Fruit fly (Drosophila melanogaster) whole organism, prepupa: ENCODE measurements around the gene Cdc7.

Experiments used
- Blimp-1 ChIP-seq: fragments of 200-800 bp; sonication (Bioruptor generic); optimal IDR thresholded peaks from 3 replicates; lab custom pipeline; 2017; ENCODE audit warnings: missing biosample characterization, missing genetic modification characterization, mild to moderate bottlenecking, moderate library complexity, missing genetic modification reagents
- CG10631 ChIP-seq: fragments of 200-800 bp; sonication (Bioruptor generic); optimal IDR thresholded peaks from 2 replicates; lab custom pipeline; 2016; ENCODE audit warnings: missing biosample characterization, missing genetic modification characterization
- CG10669 ChIP-seq: fragments of 200-800 bp; sonication (Bioruptor generic); optimal IDR thresholded peaks from 3 replicates; lab custom pipeline; 2018; ENCODE audit warnings: missing biosample characterization, mild to moderate bottlenecking, missing genetic modification characterization, moderate library complexity
- CG11762 ChIP-seq: fragments of 200-800 bp; sonication (Bioruptor generic); optimal IDR thresholded peaks from 3 replicates; lab custom pipeline; 2016; ENCODE audit warnings: missing biosample characterization, missing genetic modification characterization; ENCODE audit not compliant: insufficient read depth
- CG15336 ChIP-seq: fragments of 200-800 bp; sonication (Bioruptor generic); IDR thresholded peaks from 2 replicates; pipeline ENCODE4 v1.3.6; 2022; ENCODE audit warnings: missing biosample characterization, missing genetic modification characterization
- CG1621 ChIP-seq: fragments of 200-800 bp; sonication (Bioruptor generic); optimal IDR thresholded peaks from 3 replicates; lab custom pipeline; 2018; ENCODE audit warnings: missing biosample characterization, mild to moderate bottlenecking, missing genetic modification characterization
- CG16779 ChIP-seq: fragments of 200-800 bp; sonication (Bioruptor generic); optimal IDR thresholded peaks from 3 replicates; lab custom pipeline; 2017; ENCODE audit warnings: missing biosample characterization, mild to moderate bottlenecking, missing genetic modification characterization
- CG3032 ChIP-seq: fragments of 200-800 bp; optimal IDR thresholded peaks from 2 replicates; lab custom pipeline; 2019; ENCODE audit warnings: missing biosample characterization, mild to moderate bottlenecking, missing genetic modification characterization, moderate library complexity
- CG31627 ChIP-seq: fragments of 200-800 bp; sonication (Bioruptor generic); optimal IDR thresholded peaks from 3 replicates; lab custom pipeline; 2016; ENCODE audit warnings: missing biosample characterization, missing genetic modification characterization
- CG32006 ChIP-seq: fragments of 200-800 bp; sonication (Bioruptor generic); optimal IDR thresholded peaks from 3 replicates; lab custom pipeline; 2017; ENCODE audit warnings: missing biosample characterization, mild to moderate bottlenecking, missing genetic modification characterization
- CG34406 ChIP-seq: fragments of 200-800 bp; sonication (Bioruptor generic); optimal IDR thresholded peaks from 3 replicates; lab custom pipeline; 2016; ENCODE audit warnings: missing biosample characterization, missing genetic modification characterization
- CG3919 ChIP-seq: fragments of 200-800 bp; sonication (Bioruptor generic); optimal IDR thresholded peaks from 3 replicates; lab custom pipeline; 2016; ENCODE audit warnings: missing biosample characterization, missing genetic modification characterization
- CG6163 ChIP-seq: fragments of 200-800 bp; sonication (Bioruptor generic); IDR thresholded peaks from 3 replicates; pipeline ENCODE4 v1.3.6; 2022; ENCODE audit warnings: missing biosample characterization, missing genetic modification characterization
- CG6792 ChIP-seq: fragments of 200-800 bp; sonication (Bioruptor generic); optimal IDR thresholded peaks from 3 replicates; lab custom pipeline; 2016; ENCODE audit warnings: missing biosample characterization, missing genetic modification characterization
- CG6808 ChIP-seq: fragments of 200-800 bp; sonication (Bioruptor generic); optimal IDR thresholded peaks from 3 replicates; lab custom pipeline; 2017; ENCODE audit warnings: missing biosample characterization, missing genetic modification characterization, mild to moderate bottlenecking, moderate library complexity, missing genetic modification reagents
- CG6854 ChIP-seq: fragments of 200-800 bp; sonication (Bioruptor generic); optimal IDR thresholded peaks from 2 replicates; lab custom pipeline; 2017; ENCODE audit warnings: missing biosample characterization, mild to moderate bottlenecking, missing genetic modification characterization
- CG8319 ChIP-seq: fragments of 200-800 bp; sonication (Bioruptor generic); optimal IDR thresholded peaks from 3 replicates; lab custom pipeline; 2016; ENCODE audit warnings: missing biosample characterization, missing genetic modification characterization
- CG8632 ChIP-seq: fragments of 200-800 bp; sonication (Bioruptor generic); optimal IDR thresholded peaks from 3 replicates; lab custom pipeline; 2016; ENCODE audit warnings: missing biosample characterization, missing genetic modification characterization
- Eip78C ChIP-seq: fragments of 200-800 bp; sonication (Bioruptor generic); peaks from one replicate; lab custom pipeline; 2016; ENCODE audit warnings: missing biosample characterization, missing genetic modification characterization
- Eip93F ChIP-seq: fragments of 200-800 bp; sonication (Bioruptor generic); optimal IDR thresholded peaks from 2 replicates; lab custom pipeline; 2016; ENCODE audit warnings: missing biosample characterization, mild to moderate bottlenecking, missing genetic modification characterization
- Ets21C ChIP-seq: fragments of 200-800 bp; sonication (Bioruptor generic); optimal IDR thresholded peaks from 3 replicates; lab custom pipeline; 2016; ENCODE audit warnings: missing biosample characterization, missing genetic modification characterization
- Ets96B ChIP-seq: fragments of 200-800 bp; optimal IDR thresholded peaks from 2 replicates; lab custom pipeline; 2019; ENCODE audit warnings: missing biosample characterization, mild to moderate bottlenecking, missing genetic modification characterization, moderate library complexity
- Gug ChIP-seq: fragments of 200-800 bp; sonication (Bioruptor generic); IDR thresholded peaks from 2 replicates; pipeline ENCODE4 v1.3.6; 2022; ENCODE audit warnings: missing biosample characterization, missing genetic modification characterization
- Hr38 ChIP-seq: sonication (Bioruptor generic); optimal IDR thresholded peaks from 2 replicates; lab custom pipeline; 2016; ENCODE audit warnings: missing biosample characterization, missing genetic modification characterization
- Hr39 ChIP-seq: fragments of 200-800 bp; sonication (Bioruptor generic); optimal IDR thresholded peaks from 2 replicates; lab custom pipeline; 2016; ENCODE audit warnings: missing biosample characterization, missing genetic modification characterization
- Hr4 ChIP-seq: fragments of 200-800 bp; sonication (Bioruptor generic); optimal IDR thresholded peaks from 3 replicates; lab custom pipeline; 2016; ENCODE audit warnings: missing biosample characterization, missing genetic modification characterization
- Lpt ChIP-seq: fragments of 200-800 bp; sonication (Bioruptor generic); optimal IDR thresholded peaks from 3 replicates; lab custom pipeline; 2016; ENCODE audit warnings: missing biosample characterization, missing genetic modification characterization
- Met ChIP-seq: fragments of 200-800 bp; sonication (Bioruptor generic); optimal IDR thresholded peaks from 3 replicates; lab custom pipeline; 2016; ENCODE audit warnings: missing biosample characterization, missing genetic modification characterization
- Smox ChIP-seq: fragments of 200-800 bp; sonication (Bioruptor generic); optimal IDR thresholded peaks from 3 replicates; lab custom pipeline; 2016; ENCODE audit warnings: missing biosample characterization, missing genetic modification characterization
- Sox102F ChIP-seq: fragments of 200-800 bp; sonication (Bioruptor generic); optimal IDR thresholded peaks from 2 replicates; lab custom pipeline; 2016; ENCODE audit warnings: missing biosample characterization, mild to moderate bottlenecking, missing genetic modification characterization
- Sox14 ChIP-seq: fragments of 200-800 bp; sonication (Bioruptor generic); optimal IDR thresholded peaks from 3 replicates; lab custom pipeline; 2016; ENCODE audit warnings: missing biosample characterization, missing genetic modification characterization
- achi ChIP-seq: fragments of 200-800 bp; sonication (Bioruptor generic); optimal IDR thresholded peaks from 3 replicates; lab custom pipeline; 2016; ENCODE audit warnings: missing biosample characterization, missing genetic modification characterization
- cyc ChIP-seq: fragments of 200-800 bp; sonication (Bioruptor generic); optimal IDR thresholded peaks from 3 replicates; lab custom pipeline; 2016; ENCODE audit warnings: missing biosample characterization, missing genetic modification characterization
- dsx ChIP-seq: fragments of 200-800 bp; optimal IDR thresholded peaks from 3 replicates; lab custom pipeline; 2019; ENCODE audit warnings: missing biosample characterization, mild to moderate bottlenecking, missing genetic modification characterization, moderate library complexity; ENCODE audit not compliant: poor library complexity, severe bottlenecking
- eg ChIP-seq: fragments of 200-800 bp; sonication (Bioruptor generic); IDR thresholded peaks from 3 replicates; pipeline ENCODE4 v1.3.6; 2022; ENCODE audit warnings: missing biosample characterization, missing genetic modification characterization
- fd85E ChIP-seq: fragments of 200-800 bp; sonication (Bioruptor generic); optimal IDR thresholded peaks from 3 replicates; lab custom pipeline; 2016; ENCODE audit warnings: missing biosample characterization, missing genetic modification characterization
- fkh ChIP-seq: fragments of 200-800 bp; sonication (Bioruptor generic); optimal IDR thresholded peaks from 3 replicates; lab custom pipeline; 2017; ENCODE audit warnings: missing biosample characterization, mild to moderate bottlenecking, missing genetic modification characterization, moderate library complexity
- lz ChIP-seq: fragments of 200-800 bp; sonication (Bioruptor generic); optimal IDR thresholded peaks from 3 replicates; lab custom pipeline; 2016; ENCODE audit warnings: missing biosample characterization, missing genetic modification characterization
- net ChIP-seq: fragments of 200-800 bp; sonication (Bioruptor generic); optimal IDR thresholded peaks from 3 replicates; lab custom pipeline; 2016; ENCODE audit warnings: missing biosample characterization, missing genetic modification characterization
- pdm3 ChIP-seq: fragments of 200-800 bp; sonication (Bioruptor generic); optimal IDR thresholded peaks from 3 replicates; lab custom pipeline; 2016; ENCODE audit warnings: missing biosample characterization, missing genetic modification characterization
- salr ChIP-seq, 2 experiments: fragments of 200-800 bp; sonication (Bioruptor generic); optimal IDR thresholded peaks; 3 replicates each; lab custom pipeline; 2016 to 2018; ENCODE audit warnings: missing biosample characterization in 2 of 2, missing genetic modification characterization in 2 of 2, mild to moderate bottlenecking in 1 of 2
- ss ChIP-seq, 2 experiments: fragments of 200-800 bp; sonication (Bioruptor generic); optimal IDR thresholded peaks; 2 replicates in 1 of 2; 3 replicates in 1 of 2; lab custom pipeline; 2017 to 2018; ENCODE audit warnings: mild to moderate bottlenecking in 2 of 2, missing biosample characterization in 2 of 2, missing genetic modification characterization in 2 of 2, moderate library complexity in 1 of 2
- svp ChIP-seq: fragments of 200-800 bp; sonication (Bioruptor generic); peaks from one replicate; lab custom pipeline; 2016; ENCODE audit warnings: missing biosample characterization, missing genetic modification characterization
- vri ChIP-seq: fragments of 200-800 bp; sonication (Bioruptor generic); optimal IDR thresholded peaks from 3 replicates; lab custom pipeline; 2016; ENCODE audit warnings: missing biosample characterization, mild to moderate bottlenecking, missing genetic modification characterization

Cdc7 gene

dm6 chrX:6696467-6696866 lies 42.1 kb downstream of the Cdc7 start (continued):
- TF ChIP-seq CG8319 (GFP tag; lab: Kevin White, UChicago) (peak; percentile 37), CG3919 (GFP tag; lab: Kevin White, UChicago) (peak; percentile 77), Sox14 (GFP tag; lab: Kevin White, UChicago) (peak; percentile 79), CG6792 (GFP tag; lab: Kevin White, UChicago) (peak; percentile 84), Hr4 (peak; percentile 68), ss (GFP tag; optimal IDR thresholded peaks at IDR 0.05; lab: Kevin White, UChicago) (peak; percentile 73 to 83), CG31627 (peak; percentile 72), Sox102F (GFP tag; lab: Kevin White, UChicago) (peak; percentile 85), svp (GFP tag; lab: Kevin White, UChicago) (peak; percentile 87), pdm3 (peak; percentile 80), eg (GFP tag; lab: Robert Waterston, UW) (peak; percentile 82), CG6808 (GFP tag; lab: Kevin White, UChicago) (peak; percentile 78), Blimp-1 (GFP tag; lab: Kevin White, UChicago) (no peak), Ets21C (GFP tag; lab: Kevin White, UChicago) (peak; percentile 71), Eip93F (GFP tag; lab: Kevin White, UChicago) (peak; percentile 44), cyc (peak; percentile 69), CG6163 (GFP tag; lab: Robert Waterston, UW) (peak; percentile 82), fkh (no peak), Ets96B (tag; lab: Kevin White, UChicago) (peak; percentile 64)
- TF ChIP-seq, all 60 proteins: peak for 56

dm6 chrX:6698248-6698812 lies 44.0 kb downstream of the Cdc7 start, which contains the start of gene CG14440:
TSS of gene CG14440 (minus strand) at chrX:6698567.
- no peak for TF ChIP-seq Ets21C (GFP tag; lab: Kevin White, UChicago)
- TF ChIP-seq salr (GFP tag; optimal IDR thresholded peaks at IDR 0.05; lab: Kevin White, UChicago): no peak
- no peak for TF ChIP-seq cyc
- peak; percentile 16 for TF ChIP-seq Eip78C (GFP tag; lab: Kevin White, UChicago)
- TF ChIP-seq CG6854 (GFP tag; lab: Kevin White, UChicago): peak; percentile 35
- TF ChIP-seq CG6808 (GFP tag; lab: Kevin White, UChicago): peak; percentile 15
- TF ChIP-seq ss (GFP tag; optimal IDR thresholded peaks at IDR 0.05; lab: Kevin White, UChicago): peak; percentile 4 to 45
- TF ChIP-seq vri (GFP tag; lab: Kevin White, UChicago): peak; percentile 30
- 0 out of 2 replicates have a peak, but pooled peaks have one; percentile 14 for TF ChIP-seq CG15336 (GFP tag; lab: Robert Waterston, UW)
- peak; percentile 68 for TF ChIP-seq fkh
- peak; percentile 40 for TF ChIP-seq CG1621 (tag; lab: Kevin White, UChicago)

- TF ChIP-seq CG10669 (GFP tag; lab: Kevin White, UChicago) (peak; percentile 29), Hr4 (peak; percentile 37), fd85E (no peak), Lpt (GFP tag; lab: Kevin White, UChicago) (no peak), achi (GFP tag; lab: Kevin White, UChicago) (peak; percentile 25), Sox102F (GFP tag; lab: Kevin White, UChicago) (peak; percentile 77), CG16779 (peak; percentile 75), CG8632 (GFP tag; lab: Kevin White, UChicago) (peak; percentile 52), pdm3 (peak; percentile 46), lz (peak; percentile 38), Hr39 (GFP tag; lab: Kevin White, UChicago) (peak; percentile 5), CG32006 (peak; percentile 24), cyc (no peak), fkh (peak; percentile 81), Hr38 (no peak), dsx (GFP tag; lab: Kevin White, UChicago) (peak; percentile 68), net (GFP tag; lab: Kevin White, UChicago) (peak; percentile 71), CG1621 (tag; lab: Kevin White, UChicago) (peak; percentile 18), Gug (GFP tag; lab: Robert Waterston, UW) (no peak), CG31627 (no peak), CG11762 (GFP tag; lab: Kevin White, UChicago) (peak; percentile 18), CG3919 (GFP tag; lab: Kevin White, UChicago) (peak; percentile 61), Met (GFP tag; lab: Kevin White, UChicago) (peak; percentile 69), CG34406 (GFP tag; lab: Kevin White, UChicago) (peak; percentile 46), CG10631 (GFP tag; lab: Kevin White, UChicago) (peak; percentile 6), CG15336 (GFP tag; lab: Robert Waterston, UW) (peak; percentile 68), CG3032 (tag; lab: Kevin White, UChicago) (peak; percentile 43), Smox (peak; percentile 6)
Observed at dm6 chrX:6699255-6699885, 45.0 kb downstream of the Cdc7 start, which contains the start of gene CG14441. TSS of gene CG14441 (plus strand) at chrX:6699508.
